Worm (Caenorhabditis elegans) whole organism, early embryonic: ENCODE data around the gene ceh-27.

ENCODE experiments used
- ama-1 ChIP-seq: fragments of 150-350 bp; optimal IDR thresholded peaks from 2 replicates; lab custom pipeline; 2014
- ceh-36 ChIP-seq: sonication (generic microtip); optimal IDR thresholded peaks from 2 replicates; lab custom pipeline; 2016; ENCODE audit warnings: missing genetic modification characterization, inconsistent platforms, missing compliant biosample characterization
- hmbx-1 ChIP-seq: sonication (generic microtip); optimal IDR thresholded peaks from 2 replicates; lab custom pipeline; 2016; ENCODE audit warnings: mild to moderate bottlenecking, missing genetic modification characterization, missing compliant biosample characterization
- pes-1 ChIP-seq: fragments of 200-800 bp; sonication (Bioruptor generic); IDR thresholded peaks from 2 replicates; pipeline ENCODE4 v1.3.6; 2022; ENCODE audit warnings: missing genetic modification reagents, missing genetic modification characterization, missing compliant biosample characterization
- scrt-1 ChIP-seq: fragments of 200-800 bp; sonication (Bioruptor generic); IDR thresholded peaks from 2 replicates; pipeline ENCODE4 v1.3.6; 2022; ENCODE audit warnings: missing genetic modification characterization, missing compliant biosample characterization
- sea-1 ChIP-seq: fragments of 200-800 bp; sonication (Bioruptor generic); conservative IDR thresholded peaks from 2 replicates; pipeline ENCODE4 v1.3.6; 2022; ENCODE audit warnings: missing genetic modification characterization, missing compliant biosample characterization
- tbx-37 ChIP-seq: fragments of 200-800 bp; sonication (Bioruptor generic); conservative IDR thresholded peaks from 2 replicates; pipeline ENCODE4 v1.3.6; 2022; ENCODE audit warnings: missing genetic modification reagents, missing genetic modification characterization, missing compliant biosample characterization
- tra-4 ChIP-seq: sonication (generic microtip); optimal IDR thresholded peaks from 2 replicates; lab custom pipeline; 2017; ENCODE audit warnings: missing genetic modification characterization, missing compliant biosample characterization

- TF ChIP-seq ama-1 (lab: Kevin White, UChicago) (no peak), hmbx-1 (tag; lab: Kevin White, UChicago) (no peak), sea-1 (GFP tag; lab: Robert Waterston, UW) (no peak), ceh-36 (tag; lab: Kevin White, UChicago) (no peak), tbx-37 (GFP tag; lab: Robert Waterston, UW) (no peak), pes-1 (GFP tag; lab: Robert Waterston, UW) (no peak), tra-4 (no peak), scrt-1 (GFP tag; lab: Robert Waterston, UW) (no peak)
Observed at ce11 chrV:11656469-11656868, 8.4 kb downstream of the ceh-27 start.
